Worm (Caenorhabditis elegans): ENCODE results near the gene K02A6.1.

DNA sequence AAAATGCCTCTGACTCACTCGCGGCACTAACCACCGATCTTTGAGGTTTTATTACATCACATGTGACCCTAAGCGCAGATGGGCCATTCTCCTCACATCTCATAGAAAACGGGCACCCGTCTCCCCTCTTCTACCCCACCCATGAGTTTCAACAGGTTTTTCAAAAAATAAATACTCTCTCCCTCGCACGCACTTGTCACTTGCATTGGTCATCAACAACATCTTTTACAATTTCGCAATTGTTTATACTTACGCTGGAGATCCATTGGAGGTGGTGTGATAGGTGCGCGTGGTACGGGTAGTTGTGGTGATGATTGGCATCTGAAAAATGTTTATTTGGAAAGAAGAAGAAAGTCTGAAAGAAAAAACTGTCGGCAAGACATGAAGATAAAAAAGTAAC, 16.5 kb downstream of the K02A6.1 start, which contains the start of gene M60.4:
- no peak for TF ChIP-seq nhr-12 (tag; optimal IDR thresholded peaks at IDR 0.05)
- TF ChIP-seq nhr-76 (tag; optimal IDR thresholded peaks at IDR 0.05): no peak
- TF ChIP-seq ztf-11 (tag; optimal IDR thresholded peaks at IDR 0.05): no peak
- TF ChIP-seq ceh-16 (tag; optimal IDR thresholded peaks at IDR 0.05): no peak
- no peak for TF ChIP-seq tbx-2 (tag; optimal IDR thresholded peaks at IDR 0.05)
- no peak for TF ChIP-seq ceh-82 (tag; optimal IDR thresholded peaks at IDR 0.05)
- TF ChIP-seq lin-39 (tag; optimal IDR thresholded peaks at IDR 0.05): peak; percentile 65
- TF ChIP-seq pha-4 (tag; optimal IDR thresholded peaks at IDR 0.05): no peak
- TF ChIP-seq mdl-1 (tag; optimal IDR thresholded peaks at IDR 0.05): peak; percentile 56

Data from whole organism, L3 larva.